Fruit fly (Drosophila melanogaster): ENCODE data around the gene CG43965.
A peak's percentile ranks its signal among the peaks of the same experiment; 100 is the strongest.

The CG43965 gene

DNA sequence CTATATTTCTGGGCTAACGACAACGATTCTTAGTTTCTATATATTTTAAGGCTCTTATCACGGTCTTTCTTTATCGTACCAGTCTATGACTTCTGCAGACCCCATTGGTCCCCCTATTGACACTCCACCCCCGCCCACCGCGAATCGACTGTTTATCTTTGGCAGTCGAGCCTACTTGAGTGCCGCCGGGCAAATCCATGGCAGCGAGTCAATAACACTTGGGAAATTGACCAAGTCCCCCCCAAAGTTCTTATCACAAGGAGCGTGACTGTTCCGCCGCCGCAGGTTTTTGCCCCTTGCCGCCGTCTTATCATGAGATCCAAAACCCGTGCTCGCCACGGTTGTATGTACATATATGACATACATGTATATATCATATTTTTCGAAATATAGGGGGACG lies 26.0 kb downstream of the CG43965 start (continued):
- peak; percentile 23 for TF ChIP-seq kni (GFP tag; optimal IDR thresholded peaks at IDR 0.05)
- TF ChIP-seq CG33557 (GFP tag; optimal IDR thresholded peaks at IDR 0.05) = peak; percentile 50
- TF ChIP-seq ftz-f1 (GFP tag; optimal IDR thresholded peaks at IDR 0.05) = peak; percentile 60
- peak; percentile 83 for TF ChIP-seq crol (GFP tag; IDR thresholded peaks at IDR 0.05)
- TF ChIP-seq Nf-YB (GFP tag; optimal IDR thresholded peaks at IDR 0.05) = peak; percentile 64
- TF ChIP-seq NFAT (GFP tag; IDR thresholded peaks at IDR 0.05) = peak; percentile 22; the same call in 1 of the 2 replicates
- TF ChIP-seq CG16779 (GFP tag; IDR thresholded peaks at IDR 0.05) = no peak
- TF ChIP-seq sim (GFP tag; IDR thresholded peaks at IDR 0.05) = 0 out of 2 replicates have a peak, but pooled peaks have one; percentile 6
- TF ChIP-seq CG10274 (GFP tag; optimal IDR thresholded peaks at IDR 0.05) = no peak
- peak; percentile 88 for TF ChIP-seq Hey (tag; optimal IDR thresholded peaks at IDR 0.05)
- peak; percentile 82 for TF ChIP-seq lab (GFP tag; optimal IDR thresholded peaks at IDR 0.05)
- TF ChIP-seq tll (GFP tag; optimal IDR thresholded peaks at IDR 0.05) = no peak
- TF ChIP-seq ken (GFP tag; IDR thresholded peaks at IDR 0.05) = 0 out of 3 replicates have a peak, but pooled peaks have one; percentile 31
- TF ChIP-seq GATAe (GFP tag; conservative IDR thresholded peaks at IDR 0.05) = peak; percentile 93
- no peak for TF ChIP-seq chn (GFP tag; optimal IDR thresholded peaks at IDR 0.05)
- peak; percentile 54 for TF ChIP-seq CG6813 (GFP tag; optimal IDR thresholded peaks at IDR 0.05)
- TF ChIP-seq CG17328 (GFP tag; IDR thresholded peaks at IDR 0.05) = 0 out of 2 replicates have a peak, but pooled peaks have one; percentile 18
- no peak for TF ChIP-seq CG10565 (GFP tag; optimal IDR thresholded peaks at IDR 0.05)
- peak; percentile 56 for TF ChIP-seq CG8281 (tag; optimal IDR thresholded peaks at IDR 0.05)
- TF ChIP-seq CG10543 (GFP tag; optimal IDR thresholded peaks at IDR 0.05) = peak; percentile 68
- 0 out of 2 replicates have a peak, but pooled peaks have one; percentile 12 for TF ChIP-seq rib (GFP tag; IDR thresholded peaks at IDR 0.05)
- no peak for TF ChIP-seq hb (GFP tag; IDR thresholded peaks at IDR 0.05; ENCODE audit: partially characterized antibody)
- TF ChIP-seq odd (GFP tag; optimal IDR thresholded peaks at IDR 0.05) = peak; percentile 30
- TF ChIP-seq sd (tag; optimal IDR thresholded peaks at IDR 0.05) = peak; percentile 5
- TF ChIP-seq HHEX (GFP tag; optimal IDR thresholded peaks at IDR 0.05) = peak; percentile 21
- TF ChIP-seq CG5953 (GFP tag; IDR thresholded peaks at IDR 0.05) = 0 out of 2 replicates have a peak, but pooled peaks have one; percentile 15
- peak; percentile 12; the same call in 1 of the 2 replicates for TF ChIP-seq Rfx (GFP tag; IDR thresholded peaks at IDR 0.05)
- TF ChIP-seq HLHmδ (GFP tag; optimal IDR thresholded peaks at IDR 0.05) = peak; percentile 83
- peak; percentile 20 for TF ChIP-seq pfk (GFP tag; optimal IDR thresholded peaks at IDR 0.05)
- TF ChIP-seq CG11247 (GFP tag; IDR thresholded peaks at IDR 0.05) = peak; percentile 35; the same call in 1 of the 2 replicates
- TF ChIP-seq CG7745 (tag; optimal IDR thresholded peaks at IDR 0.05) = peak; percentile 7
- TF ChIP-seq CG34376 (GFP tag; optimal IDR thresholded peaks at IDR 0.05) = peak; percentile 23
- TF ChIP-seq cg (GFP tag; optimal IDR thresholded peaks at IDR 0.05) = no peak
- no peak for TF ChIP-seq stwl (tag; optimal IDR thresholded peaks at IDR 0.05)
- TF ChIP-seq Trl (optimal IDR thresholded peaks at IDR 0.05) = no peak
- TF ChIP-seq Trl (GFP tag; optimal IDR thresholded peaks at IDR 0.05) = no peak
- peak; percentile 22; the same call in 1 of the 2 replicates for TF ChIP-seq vvl (GFP tag; IDR thresholded peaks at IDR 0.05)
- TF ChIP-seq chm (GFP tag; IDR thresholded peaks at IDR 0.05) = peak; percentile 75
- TF ChIP-seq pan (optimal IDR thresholded peaks at IDR 0.05) = no peak
- peak in 1 of 2 experiments; percentile 31 for TF ChIP-seq pan (GFP tag; optimal IDR thresholded peaks at IDR 0.05 in 1 of 2, IDR thresholded peaks at IDR 0.05 in 1 of 2)
- no peak for TF ChIP-seq psq (GFP tag; optimal IDR thresholded peaks at IDR 0.05)
- TF ChIP-seq CG32767 (GFP tag; IDR thresholded peaks at IDR 0.05) = 0 out of 2 replicates have a peak, but pooled peaks have one; percentile 12
- peak; percentile 89 for TF ChIP-seq Nf-YC (tag; optimal IDR thresholded peaks at IDR 0.05)
- no peak for TF ChIP-seq CG16863 (GFP tag; optimal IDR thresholded peaks at IDR 0.05)
- no peak for TF ChIP-seq CG10366 (GFP tag; IDR thresholded peaks at IDR 0.05)
- TF ChIP-seq otp (GFP tag; IDR thresholded peaks at IDR 0.05) = peak; percentile 61; the same call in 1 of the 3 replicates
- TF ChIP-seq onecut (GFP tag; IDR thresholded peaks at IDR 0.05) = peak; percentile 34; the same call in 1 of the 2 replicates
- no peak for TF ChIP-seq H2.0 (GFP tag; IDR thresholded peaks at IDR 0.05)
- peak; percentile 48 for TF ChIP-seq sens (GFP tag)
- TF ChIP-seq CG15696 (tag; optimal IDR thresholded peaks at IDR 0.05) = peak; percentile 59
- TF ChIP-seq aop (GFP tag; IDR thresholded peaks at IDR 0.05) = no peak
